Worm (Caenorhabditis elegans) whole organism, L1 larva: ENCODE results near the gene K09C4.9.

Experiments
- ama-1 ChIP-seq: fragments of 150-350 bp; optimal IDR thresholded peaks from 2 replicates; lab custom pipeline; 2014
- ceh-63 ChIP-seq: fragments of 200-800 bp; sonication (Bioruptor generic); optimal IDR thresholded peaks from 2 replicates; lab custom pipeline; 2018; ENCODE audit warnings: mild to moderate bottlenecking, missing genetic modification characterization, missing compliant biosample characterization
- ces-1 ChIP-seq: fragments of 150-350 bp; optimal IDR thresholded peaks from 2 replicates; lab custom pipeline; 2014; ENCODE audit warnings: missing biosample characterization, missing genetic modification reagents, missing genetic modification characterization
- dpl-1 ChIP-seq, 3 experiments: fragments of 150-350 bp in 2 of 3; sonication (generic microtip) in 1 of 3; optimal IDR thresholded peaks; 2 replicates each; lab custom pipeline; 2014 to 2017; ENCODE audit warnings: missing biosample characterization in 3 of 3, missing genetic modification characterization in 3 of 3, missing genetic modification reagents in 3 of 3
- efl-3 ChIP-seq: fragments of 200-800 bp; sonication (Bioruptor generic); optimal IDR thresholded peaks from 2 replicates; lab custom pipeline; 2018; ENCODE audit warnings: mild to moderate bottlenecking, missing genetic modification characterization, missing compliant biosample characterization
- egl-13 ChIP-seq: sonication (generic microtip); optimal IDR thresholded peaks from 2 replicates; lab custom pipeline; 2016; ENCODE audit warnings: missing genotype, missing genetic modification reagents, missing genetic modification characterization, missing compliant biosample characterization
- egl-27 ChIP-seq, 2 experiments: fragments of 150-350 bp in 1 of 2; sonication (generic microtip); optimal IDR thresholded peaks; 3 replicates each; lab custom pipeline; 2017 to 2018; ENCODE audit warnings: missing biosample characterization in 2 of 2, missing genetic modification characterization in 2 of 2, missing genetic modification reagents in 2 of 2
- elt-2 ChIP-seq: sonication (generic microtip); optimal IDR thresholded peaks from 2 replicates; lab custom pipeline; 2016; ENCODE audit warnings: missing genetic modification characterization, mild to moderate bottlenecking, inconsistent platforms, missing compliant biosample characterization, missing genetic modification reagents
- elt-3 ChIP-seq, 6 experiments: fragments of 150-350 bp in 1 of 6; sonication (generic microtip); optimal IDR thresholded peaks; 2 replicates each; lab custom pipeline; 2017 to 2018; ENCODE audit warnings: missing biosample characterization in 6 of 6, missing genetic modification characterization in 6 of 6, inconsistent platforms in 1 of 6
- fkh-10 ChIP-seq: sonication (generic microtip); optimal IDR thresholded peaks from 2 replicates; lab custom pipeline; 2017; ENCODE audit warnings: missing biosample characterization, missing genetic modification reagents, missing genetic modification characterization
- fkh-4 ChIP-seq: sonication (generic microtip); optimal IDR thresholded peaks from 2 replicates; lab custom pipeline; 2016; ENCODE audit warnings: missing compliant biosample characterization, missing genetic modification characterization, borderline replicate concordance
- fos-1 ChIP-seq: fragments of 150-350 bp; optimal IDR thresholded peaks from 2 replicates; lab custom pipeline; 2014; ENCODE audit warnings: missing biosample characterization, missing genetic modification characterization
- grh-1 ChIP-seq: fragments of 200-800 bp; sonication (Bioruptor generic); IDR thresholded peaks from 2 replicates; pipeline ENCODE4 v1.3.6; 2022; ENCODE audit warnings: missing genetic modification reagents, missing genetic modification characterization, missing compliant biosample characterization
- hlh-4 ChIP-seq: sonication (generic microtip); optimal IDR thresholded peaks from 2 replicates; lab custom pipeline; 2016; ENCODE audit warnings: mild to moderate bottlenecking, missing genetic modification characterization, missing compliant biosample characterization
- jun-1 ChIP-seq: fragments of 150-350 bp; optimal IDR thresholded peaks from 2 replicates; lab custom pipeline; 2014; ENCODE audit warnings: missing biosample characterization, missing genetic modification reagents, missing genetic modification characterization
- lin-13 ChIP-seq: fragments of 150-350 bp; optimal IDR thresholded peaks from 2 replicates; lab custom pipeline; 2014; ENCODE audit warnings: missing biosample characterization, missing genetic modification reagents, missing genetic modification characterization
- lin-14 ChIP-seq: fragments of 200-800 bp; sonication (Bioruptor generic); optimal IDR thresholded peaks from 2 replicates; lab custom pipeline; 2018; ENCODE audit warnings: mild to moderate bottlenecking, missing genetic modification characterization, moderate library complexity, missing compliant biosample characterization
- lin-35 ChIP-seq, 2 experiments: fragments of 150-350 bp; optimal IDR thresholded peaks; 2 replicates each; lab custom pipeline; 2014; ENCODE audit warnings: missing biosample characterization in 2 of 2, missing genetic modification characterization in 2 of 2, missing genetic modification reagents in 2 of 2
- lin-39 ChIP-seq: fragments of 150-350 bp; optimal IDR thresholded peaks from 2 replicates; lab custom pipeline; 2014; ENCODE audit warnings: missing biosample characterization, missing genetic modification reagents, missing genetic modification characterization
- lir-3 ChIP-seq: sonication (generic microtip); optimal IDR thresholded peaks from 2 replicates; lab custom pipeline; 2016; ENCODE audit warnings: mild to moderate bottlenecking, missing genetic modification characterization, moderate library complexity, missing compliant biosample characterization; ENCODE audit not compliant: poor library complexity
- mdl-1 ChIP-seq, 2 experiments: fragments of 150-350 bp; optimal IDR thresholded peaks; 2 replicates each; lab custom pipeline; 2014 to 2017; ENCODE audit warnings: missing biosample characterization in 2 of 2, missing genetic modification characterization in 2 of 2, inconsistent platforms in 1 of 2
- nhr-19 ChIP-seq: fragments of 200-800 bp; sonication (Bioruptor generic); conservative IDR thresholded peaks from 2 replicates; pipeline ENCODE4 v1.3.6; 2022; ENCODE audit warnings: missing genetic modification characterization, missing compliant biosample characterization
- nhr-20 ChIP-seq: sonication (generic microtip); optimal IDR thresholded peaks from 2 replicates; lab custom pipeline; 2016; ENCODE audit warnings: mild to moderate bottlenecking, missing genetic modification characterization, missing compliant biosample characterization
- nhr-237 ChIP-seq: fragments of 150-350 bp; optimal IDR thresholded peaks from 2 replicates; lab custom pipeline; 2014; ENCODE audit warnings: missing biosample characterization, missing genetic modification characterization
- nhr-28 ChIP-seq: fragments of 150-350 bp; optimal IDR thresholded peaks from 2 replicates; lab custom pipeline; 2014; ENCODE audit warnings: missing biosample characterization, missing genetic modification characterization
- nhr-47 ChIP-seq: sonication (generic microtip); optimal IDR thresholded peaks from 2 replicates; lab custom pipeline; 2016; ENCODE audit warnings: mild to moderate bottlenecking, missing genetic modification characterization, moderate library complexity, missing compliant biosample characterization
- nhr-71 ChIP-seq: sonication (generic microtip); optimal IDR thresholded peaks from 2 replicates; lab custom pipeline; 2016; ENCODE audit warnings: mild to moderate bottlenecking, missing genetic modification characterization, moderate library complexity, missing compliant biosample characterization
- nhr-76 ChIP-seq: sonication (generic microtip); optimal IDR thresholded peaks from 2 replicates; lab custom pipeline; 2017; ENCODE audit warnings: missing biosample characterization, missing genetic modification characterization
- nhr-84 ChIP-seq: sonication (generic microtip); optimal IDR thresholded peaks from 2 replicates; lab custom pipeline; 2017; ENCODE audit warnings: missing biosample characterization, missing genetic modification characterization
- pax-3 ChIP-seq: fragments of 200-800 bp; sonication (Bioruptor generic); optimal IDR thresholded peaks from 2 replicates; lab custom pipeline; 2018; ENCODE audit warnings: mild to moderate bottlenecking, missing genetic modification characterization, moderate library complexity, missing compliant biosample characterization
- pqm-1 ChIP-seq: sonication (generic microtip); optimal IDR thresholded peaks from 3 replicates; lab custom pipeline; 2017; ENCODE audit warnings: missing biosample characterization, missing genetic modification characterization
- rnt-1 ChIP-seq: sonication (generic microtip); optimal IDR thresholded peaks from 2 replicates; lab custom pipeline; 2016; ENCODE audit warnings: mild to moderate bottlenecking, missing genetic modification characterization, moderate library complexity, missing compliant biosample characterization
- sox-4 ChIP-seq: sonication (generic microtip); optimal IDR thresholded peaks from 2 replicates; lab custom pipeline; 2016; ENCODE audit warnings: missing genetic modification characterization, missing compliant biosample characterization
- swsn-7 ChIP-seq: sonication (generic microtip); optimal IDR thresholded peaks from 2 replicates; lab custom pipeline; 2016; ENCODE audit warnings: missing genetic modification characterization, missing compliant biosample characterization
- tlp-1 ChIP-seq: fragments of 150-350 bp; optimal IDR thresholded peaks from 2 replicates; lab custom pipeline; 2014; ENCODE audit warnings: missing biosample characterization, missing genetic modification characterization
- unc-130 ChIP-seq: fragments of 150-350 bp; optimal IDR thresholded peaks from 2 replicates; lab custom pipeline; 2017; ENCODE audit warnings: missing biosample characterization, missing genetic modification characterization, inconsistent platforms
- unc-30 ChIP-seq: sonication (generic microtip); optimal IDR thresholded peaks from 2 replicates; lab custom pipeline; 2017; ENCODE audit warnings: missing biosample characterization, missing genetic modification characterization
- unc-86 ChIP-seq: sonication (generic microtip); optimal IDR thresholded peaks from 2 replicates; lab custom pipeline; 2016; ENCODE audit warnings: missing genetic modification characterization, missing compliant biosample characterization
- xbp-1 ChIP-seq: sonication (generic microtip); optimal IDR thresholded peaks from 2 replicates; lab custom pipeline; 2016; ENCODE audit warnings: missing genetic modification characterization, missing compliant biosample characterization
- zip-4 ChIP-seq: fragments of 200-800 bp; sonication (Bioruptor generic); optimal IDR thresholded peaks from 2 replicates; lab custom pipeline; 2018; ENCODE audit warnings: mild to moderate bottlenecking, missing genetic modification characterization, moderate library complexity, missing compliant biosample characterization
- ztf-11 ChIP-seq, 2 experiments: sonication (generic microtip); optimal IDR thresholded peaks; 2 replicates each; lab custom pipeline; 2016 to 2017; ENCODE audit warnings: missing genetic modification characterization in 2 of 2, missing biosample characterization in 1 of 2, missing compliant biosample characterization in 1 of 2
- ztf-4 ChIP-seq: fragments of 150-350 bp; optimal IDR thresholded peaks from 2 replicates; lab custom pipeline; 2014; ENCODE audit warnings: missing biosample characterization, missing genetic modification characterization

The K09C4.9 gene

ce11 chrX:3300582-3300981 is 29.0 kb upstream of the K09C4.9 start:
- no peak for TF ChIP-seq ztf-11 (tag; optimal IDR thresholded peaks at IDR 0.05; lab: Kevin White, UChicago)
- TF ChIP-seq lin-13 (GFP tag; lab: Kevin White, UChicago) = no peak
- TF ChIP-seq nhr-28 (tag; lab: Kevin White, UChicago) = no peak
- no peak for TF ChIP-seq unc-86 (tag; lab: Kevin White, UChicago)
- no peak for TF ChIP-seq rnt-1 (tag; lab: Kevin White, UChicago)
- TF ChIP-seq fos-1 = no peak
- TF ChIP-seq dpl-1 (GFP tag; optimal IDR thresholded peaks at IDR 0.05; lab: Kevin White, UChicago) = no peak
- no peak for TF ChIP-seq elt-2
- no peak for TF ChIP-seq elt-3 (tag; optimal IDR thresholded peaks at IDR 0.05; lab: Kevin White, UChicago)

ce11 chrX:3298582-3298981 is 27.0 kb upstream of the K09C4.9 start, which contains the start of gene K09C4.1:
Gene K09C4.1 (plus strand): TSS chrX:3298882.
- TF ChIP-seq xbp-1 = no peak
- no peak for TF ChIP-seq nhr-20 (tag; lab: Kevin White, UChicago)

- TF ChIP-seq nhr-20 (tag; lab: Kevin White, UChicago) = peak; percentile 29
- TF ChIP-seq swsn-7 (tag; lab: Kevin White, UChicago) = no peak
- peak; percentile 87 for TF ChIP-seq elt-2
These were observed 26.2 kb upstream of the K09C4.9 start for ce11 chrX:3297812-3298211.

ce11 chrX:3296182-3296581 is 24.6 kb upstream of the K09C4.9 start, which contains the start of gene K09C4.2:
Gene K09C4.2 (plus strand): TSS chrX:3296482.
- TF ChIP-seq swsn-7 (tag; lab: Kevin White, UChicago) (no peak), fos-1 (no peak), fkh-4 (no peak), efl-3 (GFP tag; lab: Kevin White, UChicago) (no peak), lin-35 (GFP tag; optimal IDR thresholded peaks at IDR 0.05; lab: Kevin White, UChicago) (no peak), mdl-1 (tag; optimal IDR thresholded peaks at IDR 0.05; lab: Kevin White, UChicago) (no peak), ztf-4 (no peak), nhr-71 (tag; lab: Kevin White, UChicago) (no peak)
- TF ChIP-seq, all 84 proteins: peak for 0

ce11 chrX:3291948-3292347 is 20.4 kb upstream of the K09C4.9 start:
- no peak for TF ChIP-seq sox-4 (tag; lab: Kevin White, UChicago)
- TF ChIP-seq pax-3 (tag; lab: Kevin White, UChicago) = no peak
- TF ChIP-seq jun-1 (tag; lab: Kevin White, UChicago) = no peak
- TF ChIP-seq rnt-1 (tag; lab: Kevin White, UChicago) = no peak
- TF ChIP-seq nhr-237 (tag; lab: Kevin White, UChicago) = no peak
- TF ChIP-seq dpl-1 (GFP tag; optimal IDR thresholded peaks at IDR 0.05; lab: Kevin White, UChicago) = no peak
- no peak for TF ChIP-seq ces-1 (GFP tag; lab: Kevin White, UChicago)
- no peak for TF ChIP-seq fkh-10 (GFP tag; lab: Kevin White, UChicago)
- TF ChIP-seq pqm-1 (tag; lab: Kevin White, UChicago) = no peak
- TF ChIP-seq unc-86 (tag; lab: Kevin White, UChicago) = no peak

- TF ChIP-seq ztf-4 (no peak), nhr-19 (GFP tag; lab: Robert Waterston, UW) (no peak), tlp-1 (tag; lab: Kevin White, UChicago) (no peak), ceh-63 (no peak), lin-14 (no peak), hlh-4 (no peak), egl-13 (tag; lab: Kevin White, UChicago) (no peak), lir-3 (no peak), nhr-76 (tag; lab: Kevin White, UChicago) (no peak), xbp-1 (no peak), lin-35 (GFP tag; optimal IDR thresholded peaks at IDR 0.05; lab: Kevin White, UChicago) (peak in 1 of 2 experiments; percentile 26), unc-30 (no peak), pax-3 (tag; lab: Kevin White, UChicago) (no peak), grh-1 (GFP tag; lab: Robert Waterston, UW) (no peak), egl-27 (tag; optimal IDR thresholded peaks at IDR 0.05; lab: Kevin White, UChicago) (no peak), lin-39 (no peak), unc-130 (tag; lab: Kevin White, UChicago) (no peak), nhr-20 (tag; lab: Kevin White, UChicago) (peak; percentile 21), nhr-84 (tag; lab: Kevin White, UChicago) (no peak), ama-1 (lab: Kevin White, UChicago) (no peak), zip-4 (GFP tag; lab: Kevin White, UChicago) (no peak), unc-86 (tag; lab: Kevin White, UChicago) (no peak), nhr-47 (tag; lab: Kevin White, UChicago) (no peak)
These were observed 18.6 kb upstream of the K09C4.9 start for ce11 chrX:3290147-3290546.
